Worm (Caenorhabditis elegans) whole organism, L4 larva: ENCODE results near the gene C34C12.12.
A peak's percentile ranks its signal among the peaks of the same experiment; 100 is the strongest.

Experiments
- F49E8.2 ChIP-seq: sonication (generic microtip); optimal IDR thresholded peaks from 2 replicates; lab custom pipeline; 2016; ENCODE audit warnings: missing compliant biosample characterization, mild to moderate bottlenecking, missing genetic modification characterization, borderline replicate concordance
- Y105C5A.15 ChIP-seq: fragments of 200-800 bp; sonication (Bioruptor generic); IDR thresholded peaks from 2 replicates; pipeline ENCODE4 v1.3.6; 2022; ENCODE audit warnings: missing genetic modification characterization, missing compliant biosample characterization
- ces-1 ChIP-seq: fragments of 150-350 bp; sonication (generic microtip); optimal IDR thresholded peaks from 4 replicates; lab custom pipeline; 2014; ENCODE audit warnings: missing biosample characterization, missing genetic modification reagents, missing genetic modification characterization
- nhr-77 ChIP-seq: fragments of 150-350 bp; optimal IDR thresholded peaks from 2 replicates; lab custom pipeline; 2014; ENCODE audit warnings: missing biosample characterization, missing genetic modification characterization
- snpc-4 ChIP-seq: fragments of 150-350 bp; optimal IDR thresholded peaks from 2 replicates; lab custom pipeline; 2014; ENCODE audit warnings: missing biosample characterization, missing genetic modification characterization
- zag-1 ChIP-seq: fragments of 150-350 bp; optimal IDR thresholded peaks from 2 replicates; lab custom pipeline; 2014; ENCODE audit warnings: missing biosample characterization, missing genetic modification characterization

DNA sequence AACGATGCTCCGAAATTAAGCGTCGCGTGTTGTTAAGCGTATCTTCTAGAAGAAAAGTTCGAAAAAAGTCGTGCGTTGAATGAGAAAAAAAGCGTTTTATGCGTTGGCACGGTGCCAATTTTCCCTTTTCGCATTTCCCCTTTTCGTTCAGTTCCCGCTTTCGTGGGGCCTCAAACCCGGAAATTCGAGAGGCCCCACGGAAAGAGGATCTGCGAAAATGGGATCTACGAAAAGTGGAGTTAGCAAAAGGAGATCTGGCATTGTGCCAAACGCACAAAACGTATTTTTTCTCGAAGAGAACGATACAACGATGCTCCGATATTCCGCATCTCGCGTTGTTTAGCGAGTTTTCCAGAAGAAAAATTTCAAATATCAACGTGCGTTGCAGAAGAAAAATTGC is 46.9 kb downstream of the C34C12.12 start:
- TF ChIP-seq ces-1 (no peak), Y105C5A.15 (GFP tag; lab: Robert Waterston, UW) (no peak), snpc-4 (tag; lab: Kevin White, UChicago) (no peak), nhr-77 (tag; lab: Kevin White, UChicago) (no peak), zag-1 (no peak), F49E8.2 (tag; lab: Kevin White, UChicago) (peak; percentile 3)
